Worm (Caenorhabditis elegans) whole organism, young adult: Measurements from ENCODE around the gene degl-2.

Source experiments
- B0035.1 ChIP-seq: sonication (generic microtip); optimal IDR thresholded peaks from 2 replicates; lab custom pipeline; 2016; ENCODE audit warnings: missing genetic modification characterization, mild to moderate bottlenecking, missing compliant biosample characterization, missing genotype, missing genetic modification reagents
- F33H1.4 ChIP-seq: fragments of 200-800 bp; sonication (Bioruptor generic); IDR thresholded peaks from 2 replicates; pipeline ENCODE4 v1.3.6; 2022; ENCODE audit warnings: missing genetic modification reagents, missing genetic modification characterization, missing compliant biosample characterization
- F37B4.10 ChIP-seq: fragments of 200-800 bp; sonication (Bioruptor generic); IDR thresholded peaks from 2 replicates; pipeline ENCODE4 v1.3.6; 2022; ENCODE audit warnings: missing genetic modification characterization, missing compliant biosample characterization
- K11D2.4 ChIP-seq: fragments of 200-800 bp; sonication (Bioruptor generic); IDR thresholded peaks from 2 replicates; pipeline ENCODE4 v1.3.6; 2022; ENCODE audit warnings: missing genetic modification reagents, missing genetic modification characterization, missing compliant biosample characterization
- Y67H2A.10 ChIP-seq: fragments of 200-800 bp; sonication (Bioruptor generic); conservative IDR thresholded peaks from 2 replicates; pipeline ENCODE4 v1.3.6; 2022; ENCODE audit warnings: missing genetic modification reagents, missing genetic modification characterization, missing compliant biosample characterization
- ama-1 ChIP-seq, 3 experiments: fragments of 150-350 bp in 1 of 3; sonication (generic microtip) in 2 of 3; optimal IDR thresholded peaks; 2 replicates each; lab custom pipeline; 2014 to 2018; ENCODE audit warnings: missing biosample characterization in 2 of 3, missing genetic modification characterization in 2 of 3, missing genetic modification reagents in 2 of 3
- atf-7 ChIP-seq: sonication (generic microtip); optimal IDR thresholded peaks from 2 replicates; lab custom pipeline; 2017; ENCODE audit warnings: mild to moderate bottlenecking, missing genetic modification characterization, missing compliant biosample characterization
- attf-5 ChIP-seq: fragments of 200-800 bp; sonication (Bioruptor generic); optimal IDR thresholded peaks from 2 replicates; lab custom pipeline; 2018; ENCODE audit warnings: mild to moderate bottlenecking, missing genetic modification characterization, missing compliant biosample characterization
- attf-6 ChIP-seq: fragments of 200-800 bp; sonication (Bioruptor generic); IDR thresholded peaks from 2 replicates; pipeline ENCODE4 v1.3.6; 2022; ENCODE audit warnings: missing genetic modification reagents, missing genetic modification characterization, missing compliant biosample characterization
- ccch-3 ChIP-seq: fragments of 200-800 bp; sonication (Bioruptor generic); optimal IDR thresholded peaks from 2 replicates; lab custom pipeline; 2018; ENCODE audit warnings: mild to moderate bottlenecking, missing genetic modification characterization, missing compliant biosample characterization
- ceh-100 ChIP-seq: fragments of 200-800 bp; sonication (Bioruptor generic); IDR thresholded peaks from 2 replicates; pipeline ENCODE4 v1.3.6; 2022; ENCODE audit warnings: missing genetic modification reagents, missing genetic modification characterization, missing compliant biosample characterization
- ceh-79 ChIP-seq: sonication (generic microtip); optimal IDR thresholded peaks from 2 replicates; lab custom pipeline; 2017; ENCODE audit warnings: mild to moderate bottlenecking, missing genetic modification characterization, missing compliant biosample characterization
- chd-7 ChIP-seq: sonication (generic microtip); optimal IDR thresholded peaks from 2 replicates; lab custom pipeline; 2016; ENCODE audit warnings: mild to moderate bottlenecking, missing genetic modification characterization, moderate library complexity, missing compliant biosample characterization
- die-1 ChIP-seq: sonication (generic microtip); optimal IDR thresholded peaks from 2 replicates; lab custom pipeline; 2016; ENCODE audit warnings: missing genotype, mild to moderate bottlenecking, missing genetic modification characterization, missing compliant biosample characterization
- dpl-1 ChIP-seq: fragments of 150-350 bp; optimal IDR thresholded peaks from 2 replicates; lab custom pipeline; 2014; ENCODE audit warnings: missing biosample characterization, missing genetic modification reagents, missing genetic modification characterization
- efl-1 ChIP-seq: fragments of 150-350 bp; optimal IDR thresholded peaks from 2 replicates; lab custom pipeline; 2014; ENCODE audit warnings: missing biosample characterization, missing genetic modification reagents, missing genetic modification characterization
- ets-4 ChIP-seq: fragments of 200-800 bp; sonication (Bioruptor generic); optimal IDR thresholded peaks from 2 replicates; lab custom pipeline; 2018; ENCODE audit warnings: mild to moderate bottlenecking, missing genetic modification characterization, missing compliant biosample characterization
- gei-17 ChIP-seq: fragments of 200-800 bp; sonication (Bioruptor generic); optimal IDR thresholded peaks from 2 replicates; lab custom pipeline; 2018; ENCODE audit warnings: mild to moderate bottlenecking, missing genetic modification characterization, missing compliant biosample characterization
- hlh-26 ChIP-seq: fragments of 200-800 bp; sonication (Bioruptor generic); conservative IDR thresholded peaks from 2 replicates; pipeline ENCODE4 v1.3.6; 2022; ENCODE audit warnings: missing genetic modification reagents, missing genetic modification characterization, missing compliant biosample characterization
- hmg-1.2 ChIP-seq: fragments of 200-800 bp; sonication (Bioruptor generic); IDR thresholded peaks from 2 replicates; pipeline ENCODE4 v1.3.6; 2022; ENCODE audit warnings: missing genetic modification reagents, missing genetic modification characterization, missing compliant biosample characterization
- lin-54 ChIP-seq: fragments of 200-800 bp; sonication (Bioruptor generic); optimal IDR thresholded peaks from 2 replicates; lab custom pipeline; 2018; ENCODE audit warnings: mild to moderate bottlenecking, missing genetic modification characterization, missing compliant biosample characterization
- lir-1 ChIP-seq: fragments of 200-800 bp; sonication (Bioruptor generic); conservative IDR thresholded peaks from 2 replicates; pipeline ENCODE4 v1.3.6; 2022; ENCODE audit warnings: missing genetic modification reagents, missing genetic modification characterization, missing compliant biosample characterization
- madf-8 ChIP-seq: fragments of 200-800 bp; sonication (Bioruptor generic); conservative IDR thresholded peaks from 2 replicates; pipeline ENCODE4 v1.3.6; 2022; ENCODE audit warnings: missing genetic modification reagents, missing genetic modification characterization, missing compliant biosample characterization
- mel-28 ChIP-seq: sonication (generic microtip); optimal IDR thresholded peaks from 2 replicates; lab custom pipeline; 2016; ENCODE audit warnings: borderline replicate concordance, mild to moderate bottlenecking, missing genetic modification characterization, missing compliant biosample characterization
- mes-4 ChIP-seq: sonication (generic microtip); optimal IDR thresholded peaks from 2 replicates; lab custom pipeline; 2016; ENCODE audit warnings: missing genotype, missing genetic modification characterization, missing compliant biosample characterization
- mxl-1 ChIP-seq: sonication (generic microtip); optimal IDR thresholded peaks from 2 replicates; lab custom pipeline; 2016; ENCODE audit warnings: missing genetic modification characterization, missing compliant biosample characterization
- nfya-2 ChIP-seq: fragments of 200-800 bp; sonication (Bioruptor generic); IDR thresholded peaks from 2 replicates; pipeline ENCODE4 v1.3.6; 2022; ENCODE audit warnings: missing genetic modification reagents, missing genetic modification characterization, missing compliant biosample characterization
- nhr-27 ChIP-seq: fragments of 200-800 bp; sonication (Bioruptor generic); optimal IDR thresholded peaks from 2 replicates; lab custom pipeline; 2018; ENCODE audit warnings: mild to moderate bottlenecking, missing genetic modification characterization, moderate library complexity, missing compliant biosample characterization
- nhr-80 ChIP-seq: sonication (generic microtip); optimal IDR thresholded peaks from 2 replicates; lab custom pipeline; 2016; ENCODE audit warnings: missing genetic modification characterization, missing compliant biosample characterization
- pha-4 ChIP-seq: fragments of 150-350 bp; sonication (generic microtip); optimal IDR thresholded peaks from 2 replicates; lab custom pipeline; 2014; ENCODE audit warnings: missing biosample characterization, missing genetic modification reagents, missing genetic modification characterization
- rec-8 ChIP-seq, 2 experiments: sonication (generic microtip); optimal IDR thresholded peaks; 2 replicates each; lab custom pipeline; 2016; ENCODE audit warnings: mild to moderate bottlenecking in 2 of 2, missing genetic modification characterization in 2 of 2, missing genetic modification reagents in 2 of 2, missing genotype in 2 of 2, missing biosample characterization in 1 of 2, missing compliant biosample characterization in 1 of 2, moderate library complexity in 1 of 2
- rpc-1 ChIP-seq, 2 experiments: fragments of 150-350 bp in 1 of 2; sonication (generic microtip) in 1 of 2; optimal IDR thresholded peaks; 2 replicates each; lab custom pipeline; 2014 to 2018; ENCODE audit warnings: missing biosample characterization in 1 of 2, missing genetic modification characterization in 1 of 2, missing genetic modification reagents in 1 of 2, missing genotype in 1 of 2
- sdz-38 ChIP-seq: sonication (generic microtip); optimal IDR thresholded peaks from 2 replicates; lab custom pipeline; 2016; ENCODE audit warnings: missing genotype, missing genetic modification characterization, missing compliant biosample characterization
- snpc-1.3 ChIP-seq: sonication (generic microtip); optimal IDR thresholded peaks from 2 replicates; lab custom pipeline; 2017; ENCODE audit warnings: missing genetic modification characterization, mild to moderate bottlenecking, missing compliant biosample characterization, antibody characterized with exemption, moderate library complexity, missing genotype, missing genetic modification reagents; ENCODE audit not compliant: insufficient read depth
- snpc-4 ChIP-seq, 5 experiments: fragments of 150-350 bp in 1 of 5; sonication (generic microtip) in 4 of 5; optimal IDR thresholded peaks; 2 replicates each; lab custom pipeline; 2014 to 2018; ENCODE audit warnings: missing genetic modification characterization in 5 of 5, missing biosample characterization in 3 of 5, antibody characterized with exemption in 2 of 5, mild to moderate bottlenecking in 2 of 5, missing compliant biosample characterization in 2 of 5, missing genotype in 2 of 5, moderate library complexity in 2 of 5, missing genetic modification reagents in 1 of 5
- xnd-1 ChIP-seq: sonication (generic microtip); optimal IDR thresholded peaks from 2 replicates; lab custom pipeline; 2016; ENCODE audit warnings: missing genotype, missing genetic modification reagents, missing genetic modification characterization, missing compliant biosample characterization
- zfh-2 ChIP-seq: fragments of 200-800 bp; sonication (Bioruptor generic); conservative IDR thresholded peaks from 2 replicates; pipeline ENCODE4 v1.3.6; 2022; ENCODE audit warnings: missing genetic modification reagents, missing genetic modification characterization, missing compliant biosample characterization
- zim-3 ChIP-seq: sonication (generic microtip); optimal IDR thresholded peaks from 2 replicates; lab custom pipeline; 2017; ENCODE audit warnings: mild to moderate bottlenecking, missing genetic modification characterization, moderate library complexity, missing compliant biosample characterization

The degl-2 gene

ce11 chrIV:9677226-9677992 is 34.1 kb downstream of the degl-2 start (continued):
- peak; percentile 80 for TF ChIP-seq hmg-1.2 (GFP tag; lab: Robert Waterston, UW)
- no peak for TF ChIP-seq nhr-27 (tag; lab: Kevin White, UChicago)
- TF ChIP-seq zfh-2 (GFP tag; lab: Robert Waterston, UW), result no peak
- no peak for TF ChIP-seq ccch-3 (GFP tag; lab: Kevin White, UChicago)
- no peak for TF ChIP-seq xnd-1 (tag; lab: Kevin White, UChicago)
- TF ChIP-seq K11D2.4 (GFP tag; lab: Robert Waterston, UW), result peak; percentile 71; the same call in 1 of the 2 replicates
- no peak for TF ChIP-seq ceh-100 (GFP tag; lab: Robert Waterston, UW)
- TF ChIP-seq B0035.1 (tag; lab: Kevin White, UChicago), result no peak
- no peak for TF ChIP-seq mes-4 (tag; lab: Kevin White, UChicago)
- TF ChIP-seq F33H1.4 (GFP tag; lab: Robert Waterston, UW), result no peak
- TF ChIP-seq gei-17 (GFP tag; lab: Kevin White, UChicago), result no peak
- no peak for TF ChIP-seq snpc-4 (GFP tag; optimal IDR thresholded peaks at IDR 0.05; lab: Kevin White, UChicago)
- TF ChIP-seq snpc-4 (tag; optimal IDR thresholded peaks at IDR 0.05; lab: Kevin White, UChicago), result peak in 1 of 4 experiments; percentile 6
- no peak for TF ChIP-seq efl-1
- TF ChIP-seq mel-28 (tag; lab: Kevin White, UChicago), result no peak
- no peak for TF ChIP-seq snpc-1.3
- TF ChIP-seq madf-8, result no peak
- no peak for TF ChIP-seq zim-3 (tag; lab: Kevin White, UChicago)
- no peak for TF ChIP-seq rec-8 (tag; optimal IDR thresholded peaks at IDR 0.05; lab: Kevin White, UChicago)
- no peak for TF ChIP-seq hlh-26 (GFP tag; lab: Robert Waterston, UW)
- no peak for TF ChIP-seq Y67H2A.10
- TF ChIP-seq ets-4 (GFP tag; lab: Kevin White, UChicago), result no peak
- no peak for TF ChIP-seq ceh-79 (tag; lab: Kevin White, UChicago)
- TF ChIP-seq chd-7 (tag; lab: Kevin White, UChicago), result peak; percentile 42
- peak; percentile 15 for TF ChIP-seq lin-54 (GFP tag; lab: Kevin White, UChicago)
- no peak for TF ChIP-seq attf-6 (GFP tag; lab: Robert Waterston, UW)
- TF ChIP-seq rpc-1 (optimal IDR thresholded peaks at IDR 0.05; lab: Kevin White, UChicago), result no peak
- no peak for TF ChIP-seq rpc-1 (tag; optimal IDR thresholded peaks at IDR 0.05; lab: Kevin White, UChicago)
- TF ChIP-seq nfya-2 (GFP tag; lab: Robert Waterston, UW), result no peak
- TF ChIP-seq sdz-38 (tag; lab: Kevin White, UChicago), result no peak
- TF ChIP-seq mxl-1 (tag; lab: Kevin White, UChicago), result no peak
- no peak for TF ChIP-seq pha-4 (tag; lab: Kevin White, UChicago)
- peak; percentile 79 for TF ChIP-seq nhr-80 (tag; lab: Kevin White, UChicago)
- TF ChIP-seq die-1 (tag; lab: Kevin White, UChicago), result no peak
- no peak for TF ChIP-seq lir-1 (GFP tag; lab: Robert Waterston, UW)
- no peak for TF ChIP-seq atf-7
- no peak for TF ChIP-seq dpl-1 (GFP tag; lab: Kevin White, UChicago)
- no peak for TF ChIP-seq ama-1 (optimal IDR thresholded peaks at IDR 0.05; lab: Kevin White, UChicago)
- TF ChIP-seq ama-1 (GFP tag; optimal IDR thresholded peaks at IDR 0.05; lab: Kevin White, UChicago), result no peak
- no peak for TF ChIP-seq F37B4.10 (GFP tag; lab: Robert Waterston, UW)
- TF ChIP-seq attf-5 (GFP tag; lab: Kevin White, UChicago), result peak; percentile 68
